Fruit fly (Drosophila melanogaster): Measurements from ENCODE around the gene Tim13.

DNA sequence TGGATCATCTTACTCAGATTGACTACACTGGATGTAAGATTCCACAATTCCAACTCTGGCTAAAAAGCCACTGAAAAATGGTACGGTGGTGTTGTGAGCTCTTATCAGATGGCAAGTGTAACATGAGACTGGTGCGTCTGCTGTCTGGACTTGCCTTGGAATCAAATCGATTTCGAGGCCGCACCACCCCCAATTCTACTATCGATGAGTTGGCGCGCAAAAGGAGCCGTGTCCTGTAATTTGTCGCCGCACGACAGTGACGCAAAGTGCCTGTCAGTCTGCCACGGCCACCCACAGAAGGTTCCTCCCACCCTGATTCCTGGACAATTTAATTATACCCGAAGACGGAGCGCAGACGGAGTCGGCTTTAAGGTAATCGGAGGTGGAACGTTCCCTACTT is 7.7 kb downstream of the Tim13 start:
- TF ChIP-seq CG11294 (GFP tag; IDR thresholded peaks at IDR 0.05) (no peak), Lpt (GFP tag; optimal IDR thresholded peaks at IDR 0.05) (no peak), OdsH (GFP tag; optimal IDR thresholded peaks at IDR 0.05) (no peak)

Measured in whole organism, prepupa.